1 fruit fly cellular context compared by ENCODE assay signal in genomic region chrX:23071237-23071688, dm6.
TF ChIP-seq lines count a peak whose summit lies in the region.

No protein-coding gene starts in this region.

TF ChIP-seq in whole organism, embryonic, 481 proteins besides CTCF, POLR2A, EP300 and RAD21 (continued from another document):
- TF ChIP-seq Usf (GFP tag; optimal IDR thresholded peaks at IDR 0.05; lab: Kevin White, UChicago) (no peak), CG17328 (GFP tag; IDR thresholded peaks at IDR 0.05; lab: Robert Waterston, UW) (no peak), CG30020 (tag; optimal IDR thresholded peaks at IDR 0.05; lab: Kevin White, UChicago) (no peak), CG17912 (GFP tag; optimal IDR thresholded peaks at IDR 0.05; lab: Kevin White, UChicago) (no peak), CG13775 (GFP tag; optimal IDR thresholded peaks at IDR 0.05; lab: Kevin White, UChicago) (no peak), al (GFP tag; IDR thresholded peaks at IDR 0.05; lab: Robert Waterston, UW) (no peak), CG11504 (tag; optimal IDR thresholded peaks at IDR 0.05; lab: Kevin White, UChicago) (peak; percentile 52), Sox100B (GFP tag; optimal IDR thresholded peaks at IDR 0.05; lab: Kevin White, UChicago) (peak; percentile 49), CG9876 (GFP tag; optimal IDR thresholded peaks at IDR 0.05; lab: Kevin White, UChicago) (no peak), nom (GFP tag; optimal IDR thresholded peaks at IDR 0.05; lab: Kevin White, UChicago) (no peak), sc (optimal IDR thresholded peaks at IDR 0.05; lab: Kevin White, UChicago) (no peak), sc (GFP tag; optimal IDR thresholded peaks at IDR 0.05; lab: Kevin White, UChicago) (no peak), CG1024 (GFP tag; IDR thresholded peaks at IDR 0.05; lab: Robert Waterston, UW) (no peak), CG14441 (GFP tag; IDR thresholded peaks at IDR 0.05; lab: Robert Waterston, UW) (no peak), Hr39 (optimal IDR thresholded peaks at IDR 0.05; lab: Kevin White, UChicago) (no peak), CG16863 (GFP tag; optimal IDR thresholded peaks at IDR 0.05; lab: Kevin White, UChicago) (no peak), CG17385 (GFP tag; optimal IDR thresholded peaks at IDR 0.05; lab: Kevin White, UChicago) (peak; percentile 45), grau (tag; optimal IDR thresholded peaks at IDR 0.05; lab: Kevin White, UChicago) (peak; percentile 18), h (optimal IDR thresholded peaks at IDR 0.05; lab: Kevin White, UChicago) (no peak), Ets97D (GFP tag; optimal IDR thresholded peaks at IDR 0.05; lab: Kevin White, UChicago) (no peak), Atf-2 (GFP tag; optimal IDR thresholded peaks at IDR 0.05; lab: Kevin White, UChicago) (no peak), danr (GFP tag; IDR thresholded peaks at IDR 0.05; lab: Robert Waterston, UW) (0 out of 2 replicates have a peak, but pooled peaks have one; percentile 16), ase (GFP tag; IDR thresholded peaks at IDR 0.05; lab: Robert Waterston, UW) (no peak), CG11723 (GFP tag; optimal IDR thresholded peaks at IDR 0.05; lab: Kevin White, UChicago) (no peak), ab (GFP tag; optimal IDR thresholded peaks at IDR 0.05; lab: Kevin White, UChicago) (no peak), sd (tag; optimal IDR thresholded peaks at IDR 0.05; lab: Kevin White, UChicago) (peak; percentile 30), Hsf (GFP tag; optimal IDR thresholded peaks at IDR 0.05; lab: Kevin White, UChicago) (no peak), nmo (GFP tag; optimal IDR thresholded peaks at IDR 0.05; lab: Kevin White, UChicago) (peak; percentile 41), repo (GFP tag; optimal IDR thresholded peaks at IDR 0.05; lab: Kevin White, UChicago) (no peak), CG7839 (tag; optimal IDR thresholded peaks at IDR 0.05; lab: Kevin White, UChicago) (peak; percentile 33), Sox102F (GFP tag; optimal IDR thresholded peaks at IDR 0.05; lab: Kevin White, UChicago) (peak; percentile 30), CG8944 (GFP tag; optimal IDR thresholded peaks at IDR 0.05; lab: Kevin White, UChicago) (no peak), CG6854 (GFP tag; optimal IDR thresholded peaks at IDR 0.05; lab: Kevin White, UChicago) (no peak), CG2120 (GFP tag; optimal IDR thresholded peaks at IDR 0.05; lab: Kevin White, UChicago) (no peak), chinmo (GFP tag; IDR thresholded peaks at IDR 0.05; lab: Robert Waterston, UW; ENCODE audit: partially characterized antibody) (0 out of 4 replicates have a peak, but pooled peaks have one; percentile 55), Hey (tag; optimal IDR thresholded peaks at IDR 0.05; lab: Kevin White, UChicago) (no peak), CG33213 (GFP tag; optimal IDR thresholded peaks at IDR 0.05; lab: Kevin White, UChicago) (no peak), CG17612 (GFP tag; IDR thresholded peaks at IDR 0.05; lab: Robert Waterston, UW) (no peak), CG17186 (GFP tag; optimal IDR thresholded peaks at IDR 0.05; lab: Kevin White, UChicago) (no peak), tx (GFP tag; optimal IDR thresholded peaks at IDR 0.05; lab: Kevin White, UChicago) (no peak), aop (GFP tag; IDR thresholded peaks at IDR 0.05; lab: Robert Waterston, UW) (no peak), D (optimal IDR thresholded peaks at IDR 0.05; lab: Kevin White, UChicago) (no peak), D (GFP tag; optimal IDR thresholded peaks at IDR 0.05; lab: Kevin White, UChicago) (peak; percentile 2), CG11695 (GFP tag; IDR thresholded peaks at IDR 0.05; lab: Robert Waterston, UW) (no peak), CG11560 (tag; IDR thresholded peaks at IDR 0.05; lab: Robert Waterston, UW) (no peak), seq (GFP tag; IDR thresholded peaks at IDR 0.05; lab: Robert Waterston, UW) (no peak), CG9797 (GFP tag; optimal IDR thresholded peaks at IDR 0.05; lab: Kevin White, UChicago) (no peak), CG9437 (GFP tag; optimal IDR thresholded peaks at IDR 0.05; lab: Kevin White, UChicago) (peak; percentile 22), CG2678 (tag; optimal IDR thresholded peaks at IDR 0.05; lab: Kevin White, UChicago) (peak; percentile 26), Rx (GFP tag; IDR thresholded peaks at IDR 0.05; lab: Robert Waterston, UW) (no peak), CG6765 (GFP tag; optimal IDR thresholded peaks at IDR 0.05; lab: Kevin White, UChicago) (no peak), yki (optimal IDR thresholded peaks at IDR 0.05; lab: Kevin White, UChicago) (no peak), CG34422 (GFP tag; IDR thresholded peaks at IDR 0.05; lab: Robert Waterston, UW) (no peak), CG31365 (tag; optimal IDR thresholded peaks at IDR 0.05; lab: Kevin White, UChicago) (no peak), CG31441 (GFP tag; IDR thresholded peaks at IDR 0.05; lab: Robert Waterston, UW) (peak; percentile 31; the same call in 1 of the 2 replicates), gem (tag; optimal IDR thresholded peaks at IDR 0.05; lab: Kevin White, UChicago) (peak; percentile 44), MTF-1 (GFP tag; optimal IDR thresholded peaks at IDR 0.05; lab: Kevin White, UChicago; ENCODE audit: borderline replicate concordance) (no peak), Awh (GFP tag; IDR thresholded peaks at IDR 0.05; lab: Robert Waterston, UW) (no peak), Dek (tag; optimal IDR thresholded peaks at IDR 0.05; lab: Kevin White, UChicago) (no peak), NfI (GFP tag; optimal IDR thresholded peaks at IDR 0.05; lab: Kevin White, UChicago) (no peak), CG10147 (GFP tag; optimal IDR thresholded peaks at IDR 0.05; lab: Kevin White, UChicago) (no peak), Sry-β (GFP tag; optimal IDR thresholded peaks at IDR 0.05; lab: Kevin White, UChicago) (no peak), sima (GFP tag; optimal IDR thresholded peaks at IDR 0.05; lab: Kevin White, UChicago) (no peak), Ets65A (GFP tag; lab: Kevin White, UChicago) (peak; percentile 25), Dbx (GFP tag; IDR thresholded peaks at IDR 0.05; lab: Robert Waterston, UW) (no peak), wor (GFP tag; IDR thresholded peaks at IDR 0.05; lab: Robert Waterston, UW) (no peak), Side (GFP tag; optimal IDR thresholded peaks at IDR 0.05; lab: Kevin White, UChicago) (no peak), CG9817 (tag; optimal IDR thresholded peaks at IDR 0.05; lab: Kevin White, UChicago) (no peak), Eip74EF (GFP tag; optimal IDR thresholded peaks at IDR 0.05; lab: Kevin White, UChicago) (peak in 1 of 2 experiments; percentile 18), ap (GFP tag; IDR thresholded peaks at IDR 0.05; lab: Robert Waterston, UW) (no peak), kay (GFP tag; optimal IDR thresholded peaks at IDR 0.05; lab: Kevin White, UChicago) (no peak), HLH54F (GFP tag; optimal IDR thresholded peaks at IDR 0.05; lab: Kevin White, UChicago) (no peak), jing (GFP tag; optimal IDR thresholded peaks at IDR 0.05; lab: Kevin White, UChicago) (no peak), C15 (GFP tag; IDR thresholded peaks at IDR 0.05; lab: Robert Waterston, UW) (no peak), CG15514 (GFP tag; optimal IDR thresholded peaks at IDR 0.05; lab: Kevin White, UChicago) (no peak), Dll (GFP tag; IDR thresholded peaks at IDR 0.05; lab: Robert Waterston, UW; ENCODE audit: partially characterized antibody) (no peak), dmrt99B (tag; optimal IDR thresholded peaks at IDR 0.05; lab: Kevin White, UChicago) (peak; percentile 30), HmgD (GFP tag; optimal IDR thresholded peaks at IDR 0.05; lab: Kevin White, UChicago) (no peak), zen2 (GFP tag; IDR thresholded peaks at IDR 0.05; lab: Robert Waterston, UW; ENCODE audit: partially characterized antibody) (no peak), dati (GFP tag; IDR thresholded peaks at IDR 0.05; lab: Robert Waterston, UW) (no peak), sug (tag; optimal IDR thresholded peaks at IDR 0.05; lab: Kevin White, UChicago) (no peak), Fer1 (GFP tag; optimal IDR thresholded peaks at IDR 0.05; lab: Kevin White, UChicago) (no peak), CG4328 (GFP tag; optimal IDR thresholded peaks at IDR 0.05; lab: Kevin White, UChicago) (no peak), CG1603 (tag; optimal IDR thresholded peaks at IDR 0.05; lab: Kevin White, UChicago) (no peak), Adf1 (GFP tag; IDR thresholded peaks at IDR 0.05; lab: Robert Waterston, UW) (no peak), row (GFP tag; IDR thresholded peaks at IDR 0.05; lab: Robert Waterston, UW) (peak; percentile 41), gt (GFP tag; IDR thresholded peaks at IDR 0.05; lab: Robert Waterston, UW) (no peak), stc (GFP tag; IDR thresholded peaks at IDR 0.05; lab: Robert Waterston, UW) (no peak), CG10959 (GFP tag; IDR thresholded peaks at IDR 0.05; lab: Robert Waterston, UW) (no peak)
